Worm (Caenorhabditis elegans) whole organism, L3 larva: ENCODE measurements around the gene T22F3.12.

Experiments used
- R02D3.7 ChIP-seq: fragments of 150-350 bp; optimal IDR thresholded peaks from 2 replicates; lab custom pipeline; 2014; ENCODE audit warnings: missing biosample characterization, missing genetic modification characterization
- ZK546.5 ChIP-seq: sonication (generic microtip); optimal IDR thresholded peaks from 2 replicates; lab custom pipeline; 2017; ENCODE audit warnings: missing biosample characterization, missing genetic modification characterization
- aly-2 ChIP-seq: fragments of 150-350 bp; optimal IDR thresholded peaks from 2 replicates; lab custom pipeline; 2014; ENCODE audit warnings: missing biosample characterization, missing genetic modification characterization
- ama-1 ChIP-seq: fragments of 150-350 bp; optimal IDR thresholded peaks from 2 replicates; lab custom pipeline; 2018
- ceh-16 ChIP-seq: sonication (generic microtip); optimal IDR thresholded peaks from 2 replicates; lab custom pipeline; 2017; ENCODE audit warnings: missing biosample characterization, missing genetic modification characterization
- ceh-28 ChIP-seq: fragments of 150-350 bp; optimal IDR thresholded peaks from 2 replicates; lab custom pipeline; 2014; ENCODE audit warnings: missing biosample characterization, missing genetic modification reagents, missing genetic modification characterization
- ceh-82 ChIP-seq: fragments of 150-350 bp; optimal IDR thresholded peaks from 2 replicates; lab custom pipeline; 2014; ENCODE audit warnings: missing biosample characterization, missing genetic modification characterization
- ceh-9 ChIP-seq: sonication (generic microtip); optimal IDR thresholded peaks from 2 replicates; lab custom pipeline; 2018; ENCODE audit warnings: missing biosample characterization, missing genetic modification characterization
- daf-12 ChIP-seq: fragments of 150-350 bp; optimal IDR thresholded peaks from 2 replicates; lab custom pipeline; 2014; ENCODE audit warnings: missing biosample characterization, missing genetic modification reagents, missing genetic modification characterization
- egl-5 ChIP-seq: fragments of 150-350 bp; optimal IDR thresholded peaks from 2 replicates; lab custom pipeline; 2017; ENCODE audit warnings: missing biosample characterization, missing genetic modification reagents, missing genetic modification characterization, inconsistent platforms
- elt-1 ChIP-seq: fragments of 150-350 bp; optimal IDR thresholded peaks from 2 replicates; lab custom pipeline; 2014; ENCODE audit warnings: missing biosample characterization, missing genetic modification characterization
- elt-2 ChIP-seq: sonication (generic microtip); optimal IDR thresholded peaks from 2 replicates; lab custom pipeline; 2016; ENCODE audit warnings: missing genetic modification reagents, mild to moderate bottlenecking, missing genetic modification characterization, missing compliant biosample characterization
- elt-3 ChIP-seq, 3 experiments: fragments of 150-350 bp in 1 of 3; sonication (generic microtip) in 2 of 3; optimal IDR thresholded peaks; 2 replicates in 2 of 3; 4 replicates in 1 of 3; lab custom pipeline; 2014 to 2017; ENCODE audit warnings: missing biosample characterization in 3 of 3, missing genetic modification characterization in 3 of 3
- eor-1 ChIP-seq, 2 experiments: fragments of 150-350 bp; optimal IDR thresholded peaks; 2 replicates each; lab custom pipeline; 2014 to 2018; ENCODE audit warnings: missing biosample characterization in 2 of 2, missing genetic modification characterization in 2 of 2
- fkh-10 ChIP-seq: sonication (generic microtip); optimal IDR thresholded peaks from 2 replicates; lab custom pipeline; 2017; ENCODE audit warnings: missing biosample characterization, missing genetic modification reagents, missing genetic modification characterization
- hmg-11 ChIP-seq: sonication (generic microtip); optimal IDR thresholded peaks from 2 replicates; lab custom pipeline; 2016; ENCODE audit warnings: missing genetic modification characterization, missing compliant biosample characterization
- lin-39 ChIP-seq: fragments of 150-350 bp; optimal IDR thresholded peaks from 2 replicates; lab custom pipeline; 2018; ENCODE audit warnings: missing biosample characterization, missing genetic modification reagents, missing genetic modification characterization
- lsy-12 ChIP-seq: sonication (generic microtip); optimal IDR thresholded peaks from 2 replicates; lab custom pipeline; 2016; ENCODE audit warnings: mild to moderate bottlenecking, missing genetic modification characterization, missing compliant biosample characterization
- mdl-1 ChIP-seq: fragments of 150-350 bp; optimal IDR thresholded peaks from 2 replicates; lab custom pipeline; 2014; ENCODE audit warnings: missing biosample characterization, missing genetic modification characterization
- mml-1 ChIP-seq: fragments of 150-350 bp; sonication (generic microtip); optimal IDR thresholded peaks from 3 replicates; lab custom pipeline; 2014; ENCODE audit warnings: missing biosample characterization, missing genetic modification characterization
- nfya-1 ChIP-seq: sonication (generic microtip); optimal IDR thresholded peaks from 2 replicates; lab custom pipeline; 2017; ENCODE audit warnings: missing genetic modification characterization, mild to moderate bottlenecking, missing compliant biosample characterization, antibody characterized with exemption, moderate library complexity; ENCODE audit not compliant: insufficient read depth
- nhr-11 ChIP-seq: fragments of 150-350 bp; optimal IDR thresholded peaks from 2 replicates; lab custom pipeline; 2014; ENCODE audit warnings: missing biosample characterization, missing genetic modification characterization
- nhr-12 ChIP-seq: fragments of 150-350 bp; optimal IDR thresholded peaks from 2 replicates; lab custom pipeline; 2014; ENCODE audit warnings: missing biosample characterization, missing genetic modification characterization
- nhr-23 ChIP-seq: fragments of 150-350 bp; optimal IDR thresholded peaks from 2 replicates; lab custom pipeline; 2014; ENCODE audit warnings: missing biosample characterization, missing genetic modification reagents, missing genetic modification characterization
- nhr-237 ChIP-seq: fragments of 150-350 bp; optimal IDR thresholded peaks from 2 replicates; lab custom pipeline; 2014; ENCODE audit warnings: missing biosample characterization, missing genetic modification characterization
- nhr-25 ChIP-seq: sonication (generic microtip); optimal IDR thresholded peaks from 2 replicates; lab custom pipeline; 2017; ENCODE audit warnings: missing biosample characterization, missing genetic modification characterization
- nhr-28 ChIP-seq: fragments of 150-350 bp; optimal IDR thresholded peaks from 2 replicates; lab custom pipeline; 2014; ENCODE audit warnings: missing biosample characterization, missing genetic modification characterization
- nhr-43 ChIP-seq: sonication (generic microtip); optimal IDR thresholded peaks from 2 replicates; lab custom pipeline; 2016; ENCODE audit warnings: mild to moderate bottlenecking, missing genetic modification characterization, missing compliant biosample characterization; ENCODE audit not compliant: poor library complexity, severe bottlenecking
- nhr-67 ChIP-seq: fragments of 150-350 bp; optimal IDR thresholded peaks from 2 replicates; lab custom pipeline; 2014; ENCODE audit warnings: missing biosample characterization, missing genetic modification characterization
- nhr-77 ChIP-seq: fragments of 150-350 bp; optimal IDR thresholded peaks from 2 replicates; lab custom pipeline; 2014; ENCODE audit warnings: missing biosample characterization, missing genetic modification characterization
- pha-4 ChIP-seq: fragments of 150-350 bp; optimal IDR thresholded peaks from 2 replicates; lab custom pipeline; 2014; ENCODE audit warnings: missing biosample characterization, missing genetic modification reagents, missing genetic modification characterization
- pqm-1 ChIP-seq: fragments of 150-350 bp; optimal IDR thresholded peaks from 2 replicates; lab custom pipeline; 2017; ENCODE audit warnings: missing biosample characterization, missing genetic modification characterization, inconsistent platforms
- snpc-4 ChIP-seq: fragments of 150-350 bp; optimal IDR thresholded peaks from 2 replicates; lab custom pipeline; 2014; ENCODE audit warnings: missing biosample characterization, missing genetic modification characterization
- tbx-2 ChIP-seq: sonication (generic microtip); optimal IDR thresholded peaks from 2 replicates; lab custom pipeline; 2016; ENCODE audit warnings: mild to moderate bottlenecking, missing genetic modification characterization, missing compliant biosample characterization
- unc-62 ChIP-seq: fragments of 150-350 bp; sonication (generic microtip); optimal IDR thresholded peaks from 4 replicates; lab custom pipeline; 2014; ENCODE audit warnings: missing biosample characterization, missing genetic modification reagents, missing genetic modification characterization
- zag-1 ChIP-seq: fragments of 150-350 bp; optimal IDR thresholded peaks from 2 replicates; lab custom pipeline; 2014; ENCODE audit warnings: missing biosample characterization, missing genetic modification characterization
- ztf-4 ChIP-seq: fragments of 150-350 bp; optimal IDR thresholded peaks from 2 replicates; lab custom pipeline; 2014; ENCODE audit warnings: missing biosample characterization, missing genetic modification characterization

The T22F3.12 gene

ce11 chrV:3613042-3613441, 21.0 kb upstream of the T22F3.12 start:
- no peak for TF ChIP-seq egl-5 (tag; lab: Kevin White, UChicago)
- no peak for TF ChIP-seq eor-1 (tag; optimal IDR thresholded peaks at IDR 0.05; lab: Kevin White, UChicago)
- TF ChIP-seq mml-1 (tag; lab: Kevin White, UChicago): no peak
- TF ChIP-seq ztf-4 (tag; lab: Kevin White, UChicago): no peak
- TF ChIP-seq aly-2 (tag; lab: Kevin White, UChicago): no peak
- TF ChIP-seq, all 47 proteins: peak for 0

ce11 chrV:3611654-3612053, 19.7 kb upstream of the T22F3.12 start, which contains the start of gene T22F3.10:
TSS of gene T22F3.10 (minus strand) at chrV:3611754.
- no peak for TF ChIP-seq daf-12 (tag; lab: Kevin White, UChicago)
- no peak for TF ChIP-seq tbx-2
- no peak for TF ChIP-seq elt-1
- TF ChIP-seq ama-1 (lab: Kevin White, UChicago): no peak
- TF ChIP-seq fkh-10 (GFP tag; lab: Kevin White, UChicago): no peak
- no peak for TF ChIP-seq pqm-1 (tag; lab: Kevin White, UChicago)
- TF ChIP-seq pha-4 (tag; lab: Kevin White, UChicago): no peak
- TF ChIP-seq aly-2 (tag; lab: Kevin White, UChicago): no peak
- TF ChIP-seq hmg-11 (tag; lab: Kevin White, UChicago): no peak
- no peak for TF ChIP-seq ztf-4 (tag; lab: Kevin White, UChicago)
- no peak for TF ChIP-seq nhr-77 (tag; lab: Kevin White, UChicago)
- no peak for TF ChIP-seq nhr-28 (tag; lab: Kevin White, UChicago)
- no peak for TF ChIP-seq elt-2 (tag; lab: Kevin White, UChicago)
- TF ChIP-seq nhr-67 (tag; lab: Kevin White, UChicago): no peak
- no peak for TF ChIP-seq egl-5 (tag; lab: Kevin White, UChicago)
- TF ChIP-seq snpc-4 (tag; lab: Kevin White, UChicago): no peak
- TF ChIP-seq lsy-12: no peak
- TF ChIP-seq R02D3.7 (tag; lab: Kevin White, UChicago): no peak
- TF ChIP-seq, all 47 proteins: peak for 0

- TF ChIP-seq nhr-23 (tag; lab: Kevin White, UChicago) (peak; percentile 26), daf-12 (tag; lab: Kevin White, UChicago) (no peak), nhr-43 (peak; percentile 47)
These were observed 18.7 kb upstream of the T22F3.12 start for ce11 chrV:3610709-3611108.

- TF ChIP-seq lin-39 (tag; lab: Kevin White, UChicago): no peak
- TF ChIP-seq nfya-1: no peak
- TF ChIP-seq nhr-77 (tag; lab: Kevin White, UChicago): no peak
- no peak for TF ChIP-seq unc-62 (GFP tag; lab: Kevin White, UChicago)
- TF ChIP-seq nhr-43: no peak
- no peak for TF ChIP-seq nhr-28 (tag; lab: Kevin White, UChicago)
- TF ChIP-seq zag-1 (tag; lab: Kevin White, UChicago): no peak
- no peak for TF ChIP-seq nhr-237 (tag; lab: Kevin White, UChicago)
- TF ChIP-seq ceh-9 (tag; lab: Kevin White, UChicago): no peak
- TF ChIP-seq tbx-2: no peak
- no peak for TF ChIP-seq eor-1 (tag; optimal IDR thresholded peaks at IDR 0.05; lab: Kevin White, UChicago)
- TF ChIP-seq fkh-10 (GFP tag; lab: Kevin White, UChicago): no peak
- no peak for TF ChIP-seq mdl-1 (tag; lab: Kevin White, UChicago)
- no peak for TF ChIP-seq nhr-23 (tag; lab: Kevin White, UChicago)
- no peak for TF ChIP-seq ceh-82 (tag; lab: Kevin White, UChicago)
- no peak for TF ChIP-seq elt-3 (tag; optimal IDR thresholded peaks at IDR 0.05; lab: Kevin White, UChicago)
- no peak for TF ChIP-seq nhr-25 (tag; lab: Kevin White, UChicago)
- TF ChIP-seq hmg-11 (tag; lab: Kevin White, UChicago): no peak
- no peak for TF ChIP-seq R02D3.7 (tag; lab: Kevin White, UChicago)
These were observed 14.4 kb upstream of the T22F3.12 start for ce11 chrV:3606391-3606790.

ce11 chrV:3605325-3605724, 13.3 kb upstream of the T22F3.12 start, which contains the start of gene T22F3.8:
TSS of gene T22F3.8 (minus strand) at chrV:3605425.
- no peak for TF ChIP-seq pqm-1 (tag; lab: Kevin White, UChicago)
- no peak for TF ChIP-seq elt-3 (tag; optimal IDR thresholded peaks at IDR 0.05; lab: Kevin White, UChicago)
- no peak for TF ChIP-seq R02D3.7 (tag; lab: Kevin White, UChicago)
- no peak for TF ChIP-seq ceh-16 (tag; lab: Kevin White, UChicago)
- no peak for TF ChIP-seq ceh-28 (tag; lab: Kevin White, UChicago)
- TF ChIP-seq daf-12 (tag; lab: Kevin White, UChicago): no peak
- TF ChIP-seq ceh-82 (tag; lab: Kevin White, UChicago): no peak
- no peak for TF ChIP-seq nhr-12
- TF ChIP-seq ZK546.5 (tag; lab: Kevin White, UChicago): no peak
- no peak for TF ChIP-seq mml-1 (tag; lab: Kevin White, UChicago)
- no peak for TF ChIP-seq nhr-11 (tag; lab: Kevin White, UChicago)
- no peak for TF ChIP-seq ztf-4 (tag; lab: Kevin White, UChicago)
- no peak for TF ChIP-seq egl-5 (tag; lab: Kevin White, UChicago)
- TF ChIP-seq nhr-77 (tag; lab: Kevin White, UChicago): no peak
- no peak for TF ChIP-seq elt-1
